Fruit fly (Drosophila melanogaster) S2 (cell line): ENCODE results near the gene Noc1.

Experiments used
- CG8478 ChIP-seq: fragments of >200 bp; optimal IDR thresholded peaks from 2 replicates; lab custom pipeline; 2018
- CTCF ChIP-seq, 2 experiments: fragments of >200 bp; optimal IDR thresholded peaks; 2 replicates each; lab custom pipeline; 2018

- TF ChIP-seq CG8478 (lab: Kevin White, UChicago) (no peak), CTCF (optimal IDR thresholded peaks at IDR 0.05; lab: Kevin White, UChicago) (no peak)
Observed at dm6 chr3L:11103773-11104172, 29.2 kb downstream of the Noc1 start, which contains the start of gene CG32071.
